Fruit fly (Drosophila melanogaster): ENCODE data around the gene Esp.

Esp gene

DNA sequence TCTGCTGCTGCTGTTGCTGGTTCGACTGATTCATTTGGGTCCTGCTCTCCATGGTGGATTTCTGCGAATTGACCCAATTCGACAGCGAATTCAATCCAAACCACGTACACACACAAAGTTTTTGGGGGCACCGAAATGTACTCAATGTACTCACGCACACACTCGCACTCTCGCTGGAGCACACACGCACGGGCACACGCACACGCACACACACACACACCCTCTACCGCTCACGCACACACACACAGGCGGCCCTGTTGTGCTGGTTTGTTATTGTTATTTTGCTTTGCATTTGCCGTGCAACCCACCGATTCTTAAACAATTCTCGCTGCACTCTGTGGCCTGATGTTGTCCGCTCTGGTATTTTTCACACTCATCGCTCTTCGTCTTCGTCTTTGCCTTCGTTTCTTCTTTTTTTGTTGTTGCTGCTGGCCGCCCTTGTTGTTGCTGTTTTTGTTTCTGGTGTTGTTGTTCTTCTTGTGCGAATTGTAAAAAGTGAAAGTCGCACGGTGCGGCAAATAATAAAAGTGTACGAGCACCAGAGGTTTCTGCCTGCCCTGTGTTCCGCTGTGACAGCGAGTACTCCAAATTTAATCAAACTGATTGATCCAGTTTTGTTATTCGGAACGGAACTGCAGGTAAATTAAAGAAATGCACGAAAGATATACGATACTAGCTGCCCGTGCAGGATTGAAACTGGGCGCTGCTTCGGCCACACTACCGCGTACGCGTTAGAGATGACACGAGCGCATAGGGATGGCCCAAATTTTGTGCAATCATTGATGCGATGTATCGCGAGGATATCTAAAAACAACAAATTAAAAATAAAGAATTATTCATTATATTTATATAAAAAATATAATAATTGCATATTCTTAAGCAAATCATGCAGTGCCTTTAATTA, 34.5 kb downstream of the Esp start, which contains the start of gene CG3744 (continued):
- peak; percentile 90 for TF ChIP-seq Rx (GFP tag; IDR thresholded peaks at IDR 0.05)
- TF ChIP-seq Neu2 (GFP tag; optimal IDR thresholded peaks at IDR 0.05; ENCODE audit: borderline replicate concordance) = no peak
- peak; percentile 86 for TF ChIP-seq CG12299 (tag; optimal IDR thresholded peaks at IDR 0.05)
- peak; percentile 60 for TF ChIP-seq MESR4 (GFP tag; optimal IDR thresholded peaks at IDR 0.05)
- peak; percentile 93 for TF ChIP-seq CoRest (tag; optimal IDR thresholded peaks at IDR 0.05)
- TF ChIP-seq CG11085 (GFP tag; IDR thresholded peaks at IDR 0.05) = peak; percentile 94
- TF ChIP-seq lov (optimal IDR thresholded peaks at IDR 0.05) = no peak
- TF ChIP-seq lov (GFP tag; IDR thresholded peaks at IDR 0.05) = peak; percentile 93
- peak; percentile 90 for TF ChIP-seq Sox102F (GFP tag; optimal IDR thresholded peaks at IDR 0.05)
- peak; percentile 53 for TF ChIP-seq CHES-1-like (GFP tag; optimal IDR thresholded peaks at IDR 0.05)
- TF ChIP-seq pnt (GFP tag; optimal IDR thresholded peaks at IDR 0.05) = peak; percentile 82
- peak; percentile 92 for TF ChIP-seq PHDP (tag; optimal IDR thresholded peaks at IDR 0.05)
- peak; percentile 88 for TF ChIP-seq HHEX (GFP tag; optimal IDR thresholded peaks at IDR 0.05)
- peak; percentile 92 for TF ChIP-seq Sry-δ (GFP tag; optimal IDR thresholded peaks at IDR 0.05)
- peak; percentile 89 for TF ChIP-seq CG10654 (GFP tag; optimal IDR thresholded peaks at IDR 0.05)
- TF ChIP-seq CG31441 (GFP tag; IDR thresholded peaks at IDR 0.05) = peak; percentile 89
- peak; percentile 97 for TF ChIP-seq hbn (GFP tag; IDR thresholded peaks at IDR 0.05; ENCODE audit: partially characterized antibody)
- peak; percentile 99 for TF ChIP-seq NFAT (GFP tag; IDR thresholded peaks at IDR 0.05)
- TF ChIP-seq Med (GFP tag) = peak; percentile 95
- TF ChIP-seq CG17186 (GFP tag; optimal IDR thresholded peaks at IDR 0.05) = peak; percentile 55
- TF ChIP-seq hkb (optimal IDR thresholded peaks at IDR 0.05) = no peak
- peak; percentile 89 for TF ChIP-seq hkb (GFP tag; IDR thresholded peaks at IDR 0.05)
- TF ChIP-seq CG18262 (tag; optimal IDR thresholded peaks at IDR 0.05) = peak; percentile 89
- peak; percentile 79 for TF ChIP-seq CG10462 (GFP tag; optimal IDR thresholded peaks at IDR 0.05)
- TF ChIP-seq tgo (GFP tag; IDR thresholded peaks at IDR 0.05) = peak; percentile 93
- TF ChIP-seq Hmx (GFP tag; optimal IDR thresholded peaks at IDR 0.05) = no peak
- TF ChIP-seq sug (tag; optimal IDR thresholded peaks at IDR 0.05) = peak; percentile 93
- peak; percentile 81 for TF ChIP-seq CG18764 (GFP tag; optimal IDR thresholded peaks at IDR 0.05)
- peak; percentile 85 for TF ChIP-seq Fer1 (GFP tag; optimal IDR thresholded peaks at IDR 0.05)
- TF ChIP-seq h (optimal IDR thresholded peaks at IDR 0.05) = no peak
- peak; percentile 92 for TF ChIP-seq CG9215 (GFP tag; IDR thresholded peaks at IDR 0.05)
- peak; percentile 94 for TF ChIP-seq vnd (GFP tag; IDR thresholded peaks at IDR 0.05; ENCODE audit: partially characterized antibody)
- TF ChIP-seq CG12391 (tag; optimal IDR thresholded peaks at IDR 0.05) = peak; percentile 96
- TF ChIP-seq kni (GFP tag; optimal IDR thresholded peaks at IDR 0.05) = peak; percentile 80
- TF ChIP-seq CG10543 (GFP tag; optimal IDR thresholded peaks at IDR 0.05) = peak; percentile 93
- peak; percentile 87 for TF ChIP-seq hb (GFP tag; IDR thresholded peaks at IDR 0.05; ENCODE audit: partially characterized antibody)
- peak; percentile 94 for TF ChIP-seq CG2129 (GFP tag; IDR thresholded peaks at IDR 0.05; ENCODE audit: partially characterized antibody)
- peak; percentile 57 for TF ChIP-seq CG2202 (tag; optimal IDR thresholded peaks at IDR 0.05)
- TF ChIP-seq Dp (GFP tag; optimal IDR thresholded peaks at IDR 0.05) = no peak
- TF ChIP-seq CG8281 (tag; optimal IDR thresholded peaks at IDR 0.05) = peak; percentile 67
- TF ChIP-seq Max (GFP tag; optimal IDR thresholded peaks at IDR 0.05) = peak; percentile 54
- peak; percentile 90 for TF ChIP-seq CG1602 (GFP tag; optimal IDR thresholded peaks at IDR 0.05)
- peak; percentile 91 for TF ChIP-seq CG17829 (tag; optimal IDR thresholded peaks at IDR 0.05)
- TF ChIP-seq sima (GFP tag; optimal IDR thresholded peaks at IDR 0.05) = no peak
- peak; percentile 45 for TF ChIP-seq CG17802 (tag; optimal IDR thresholded peaks at IDR 0.05)
- TF ChIP-seq Atf6 (GFP tag; IDR thresholded peaks at IDR 0.05) = peak; percentile 82
- no peak for TF ChIP-seq CG31365 (tag; optimal IDR thresholded peaks at IDR 0.05)
- TF ChIP-seq HLH54F (GFP tag; optimal IDR thresholded peaks at IDR 0.05) = peak; percentile 82
- peak; percentile 48 for TF ChIP-seq CG10431 (GFP tag; optimal IDR thresholded peaks at IDR 0.05)
